Worm (Caenorhabditis elegans): ENCODE data around the gene par-1.

ce11 chrV:14171284-14171683 is 26.1 kb upstream of the par-1 start, which contains the start of gene cest-2.1:
- no peak for TF ChIP-seq R02D3.7 (tag; optimal IDR thresholded peaks at IDR 0.05)
- no peak for TF ChIP-seq jun-1 (tag; optimal IDR thresholded peaks at IDR 0.05)
- no peak for TF ChIP-seq unc-62 (GFP tag; optimal IDR thresholded peaks at IDR 0.05)
- no peak for TF ChIP-seq nhr-43 (tag; optimal IDR thresholded peaks at IDR 0.05; ENCODE audit: poor library complexity, severe bottlenecking)

Measured in whole organism, L3 larva.